Fruit fly (Drosophila melanogaster) whole organism, embryonic: Measurements from ENCODE around the gene eIF2Balpha.

Experiments
- Blimp-1 ChIP-seq: fragments of 200-800 bp; sonication (Bioruptor generic); optimal IDR thresholded peaks from 3 replicates; lab custom pipeline; 2018; ENCODE audit warnings: missing biosample characterization, missing genetic modification characterization, mild to moderate bottlenecking, moderate library complexity, missing genetic modification reagents
- CG10543 ChIP-seq: fragments of 200-800 bp; sonication (Bioruptor generic); optimal IDR thresholded peaks from 3 replicates; lab custom pipeline; 2017; ENCODE audit warnings: missing biosample characterization, mild to moderate bottlenecking, missing genetic modification characterization, moderate library complexity
- CG10654 ChIP-seq: fragments of 200-800 bp; sonication (Bioruptor generic); optimal IDR thresholded peaks from 2 replicates; lab custom pipeline; 2016; ENCODE audit warnings: missing biosample characterization, missing genetic modification characterization
- CG11456 ChIP-seq: fragments of 200-800 bp; sonication (Bioruptor generic); IDR thresholded peaks from 3 replicates; pipeline ENCODE4 v1.3.6; 2022; ENCODE audit warnings: missing biosample characterization, missing genetic modification characterization
- CG11504 ChIP-seq: fragments of 200-800 bp; sonication (Bioruptor generic); optimal IDR thresholded peaks from 3 replicates; lab custom pipeline; 2019; ENCODE audit warnings: missing biosample characterization, mild to moderate bottlenecking, missing genetic modification characterization, moderate library complexity
- CG12391 ChIP-seq: fragments of 200-800 bp; sonication (Bioruptor generic); optimal IDR thresholded peaks from 3 replicates; lab custom pipeline; 2018; ENCODE audit warnings: missing biosample characterization, mild to moderate bottlenecking, missing genetic modification characterization, moderate library complexity
- CG12659 ChIP-seq: fragments of 200-800 bp; sonication (Bioruptor generic); optimal IDR thresholded peaks from 3 replicates; lab custom pipeline; 2017; ENCODE audit warnings: mild to moderate bottlenecking, missing biosample characterization, missing genetic modification reagents, missing genetic modification characterization
- CG13296 ChIP-seq: fragments of 200-800 bp; sonication (Bioruptor generic); optimal IDR thresholded peaks from 3 replicates; lab custom pipeline; 2018; ENCODE audit warnings: missing biosample characterization, mild to moderate bottlenecking, missing genetic modification characterization
- CG13424 ChIP-seq: fragments of 200-800 bp; sonication (Bioruptor generic); optimal IDR thresholded peaks from 2 replicates; lab custom pipeline; 2019; ENCODE audit warnings: missing biosample characterization, mild to moderate bottlenecking, missing genetic modification characterization, moderate library complexity
- CG14710 ChIP-seq: fragments of 200-800 bp; sonication (Bioruptor generic); optimal IDR thresholded peaks from 3 replicates; lab custom pipeline; 2019; ENCODE audit warnings: missing biosample characterization, mild to moderate bottlenecking, missing genetic modification characterization, moderate library complexity
- CG17802 ChIP-seq: fragments of 200-800 bp; sonication (Bioruptor generic); optimal IDR thresholded peaks from 2 replicates; lab custom pipeline; 2018; ENCODE audit warnings: missing biosample characterization, mild to moderate bottlenecking, missing genetic modification characterization, moderate library complexity
- CG17829 ChIP-seq: fragments of 200-800 bp; optimal IDR thresholded peaks from 2 replicates; lab custom pipeline; 2019; ENCODE audit warnings: missing biosample characterization, mild to moderate bottlenecking, missing genetic modification characterization, moderate library complexity
- CG18011 ChIP-seq: fragments of 200-800 bp; sonication (Bioruptor generic); optimal IDR thresholded peaks from 2 replicates; lab custom pipeline; 2017; ENCODE audit warnings: missing biosample characterization, missing genetic modification characterization, mild to moderate bottlenecking, moderate library complexity, missing genotype
- CG2678 ChIP-seq: fragments of 200-800 bp; sonication (Bioruptor generic); optimal IDR thresholded peaks from 3 replicates; lab custom pipeline; 2019; ENCODE audit warnings: missing biosample characterization, mild to moderate bottlenecking, missing genetic modification characterization, moderate library complexity
- CG30403 ChIP-seq: fragments of 200-800 bp; sonication (Bioruptor generic); optimal IDR thresholded peaks from 3 replicates; lab custom pipeline; 2016; ENCODE audit warnings: missing biosample characterization, missing genetic modification characterization
- CG31224 ChIP-seq: fragments of 200-800 bp; sonication (Bioruptor generic); IDR thresholded peaks from 2 replicates; pipeline ENCODE4 v1.3.6; 2022; ENCODE audit warnings: missing biosample characterization, missing genetic modification characterization
- CG32532 ChIP-seq: fragments of 200-800 bp; sonication (Bioruptor generic); IDR thresholded peaks from 2 replicates; pipeline ENCODE4 v1.3.6; 2022; ENCODE audit warnings: missing biosample characterization, missing genetic modification characterization
- CG4328 ChIP-seq: fragments of 200-800 bp; sonication (Bioruptor generic); optimal IDR thresholded peaks from 3 replicates; lab custom pipeline; 2017; ENCODE audit warnings: missing biosample characterization, missing genetic modification reagents, missing genetic modification characterization
- CG7839 ChIP-seq: fragments of 200-800 bp; sonication (Bioruptor generic); optimal IDR thresholded peaks from 3 replicates; lab custom pipeline; 2018; ENCODE audit warnings: missing biosample characterization, mild to moderate bottlenecking, missing genetic modification characterization, moderate library complexity
- CG8765 ChIP-seq: fragments of 200-800 bp; sonication (Bioruptor generic); IDR thresholded peaks from 2 replicates; pipeline ENCODE4 v1.3.6; 2022; ENCODE audit warnings: missing biosample characterization, missing genetic modification characterization
- CG9817 ChIP-seq: fragments of 200-800 bp; sonication (Bioruptor generic); optimal IDR thresholded peaks from 2 replicates; lab custom pipeline; 2018; ENCODE audit warnings: missing biosample characterization, mild to moderate bottlenecking, missing genetic modification characterization, moderate library complexity
- Dip2 ChIP-seq: fragments of 200-800 bp; sonication (Bioruptor generic); IDR thresholded peaks from 2 replicates; pipeline ENCODE4 v1.3.6; 2022; ENCODE audit warnings: missing biosample characterization, missing genetic modification characterization
- Doc3 ChIP-seq: fragments of 200-800 bp; sonication (Bioruptor generic); IDR thresholded peaks from 3 replicates; pipeline ENCODE4 v1.3.6; 2022; ENCODE audit warnings: missing biosample characterization, missing genetic modification characterization; ENCODE audit not compliant: partially characterized antibody
- Dp ChIP-seq: fragments of 200-800 bp; sonication (Bioruptor generic); optimal IDR thresholded peaks from 2 replicates; lab custom pipeline; 2018; ENCODE audit warnings: missing biosample characterization, mild to moderate bottlenecking, missing genetic modification characterization, moderate library complexity
- Ets65A ChIP-seq: fragments of 200-800 bp; sonication (Bioruptor generic); peaks from one replicate; lab custom pipeline; 2016; ENCODE audit warnings: missing biosample characterization, missing genetic modification characterization
- Fer1 ChIP-seq: fragments of 200-800 bp; sonication (Bioruptor generic); optimal IDR thresholded peaks from 2 replicates; lab custom pipeline; 2017; ENCODE audit warnings: missing biosample characterization, mild to moderate bottlenecking, missing genetic modification characterization
- Fer3 ChIP-seq: fragments of 200-800 bp; sonication (Bioruptor generic); optimal IDR thresholded peaks from 2 replicates; lab custom pipeline; 2018; ENCODE audit warnings: missing biosample characterization, mild to moderate bottlenecking, missing genetic modification characterization, moderate library complexity
- HmgZ ChIP-seq: fragments of 200-800 bp; sonication (Bioruptor generic); optimal IDR thresholded peaks from 2 replicates; lab custom pipeline; 2018; ENCODE audit warnings: missing biosample characterization, mild to moderate bottlenecking, missing genetic modification characterization
- Hmr ChIP-seq: fragments of 200-800 bp; sonication (Bioruptor generic); optimal IDR thresholded peaks from 3 replicates; lab custom pipeline; 2017; ENCODE audit warnings: mild to moderate bottlenecking, missing biosample characterization, missing genetic modification reagents, missing genetic modification characterization
- Hr3 ChIP-seq: fragments of 200-800 bp; sonication (Bioruptor generic); optimal IDR thresholded peaks from 3 replicates; lab custom pipeline; 2016; ENCODE audit warnings: missing biosample characterization, missing genetic modification characterization
- MTF-1 ChIP-seq: fragments of 200-800 bp; sonication (Bioruptor generic); optimal IDR thresholded peaks from 2 replicates; lab custom pipeline; 2018; ENCODE audit warnings: missing biosample characterization, mild to moderate bottlenecking, missing genetic modification characterization, borderline replicate concordance
- Med ChIP-seq: fragments of 200-800 bp; sonication (Bioruptor generic); peaks from one replicate; lab custom pipeline; 2016; ENCODE audit warnings: missing biosample characterization, missing genetic modification characterization, mild to moderate bottlenecking, inconsistent platforms, moderate library complexity
- PHDP ChIP-seq: fragments of 200-800 bp; sonication (Bioruptor generic); optimal IDR thresholded peaks from 3 replicates; lab custom pipeline; 2018; ENCODE audit warnings: missing biosample characterization, mild to moderate bottlenecking, missing genetic modification characterization, moderate library complexity
- Ptx1 ChIP-seq: fragments of 200-800 bp; sonication (Bioruptor generic); IDR thresholded peaks from 2 replicates; pipeline ENCODE4 v1.3.6; 2022; ENCODE audit warnings: missing biosample characterization, missing genetic modification characterization
- Rfx ChIP-seq: fragments of 200-800 bp; sonication (Bioruptor generic); IDR thresholded peaks from 2 replicates; pipeline ENCODE4 v1.3.6; 2022; ENCODE audit warnings: missing biosample characterization, missing genetic modification characterization
- Ssrp ChIP-seq: fragments of 200-800 bp; sonication (Bioruptor generic); optimal IDR thresholded peaks from 2 replicates; lab custom pipeline; 2018; ENCODE audit warnings: missing biosample characterization, mild to moderate bottlenecking, missing genetic modification characterization, moderate library complexity
- amos ChIP-seq: fragments of 200-800 bp; sonication (Bioruptor generic); IDR thresholded peaks from 2 replicates; pipeline ENCODE4 v1.3.6; 2022; ENCODE audit warnings: missing biosample characterization, missing genetic modification characterization; ENCODE audit not compliant: partially characterized antibody
- az2 ChIP-seq: fragments of 200-800 bp; sonication (Bioruptor generic); optimal IDR thresholded peaks from 3 replicates; lab custom pipeline; 2016; ENCODE audit warnings: missing biosample characterization, missing genetic modification characterization
- cg ChIP-seq: fragments of 200-800 bp; sonication (Bioruptor generic); optimal IDR thresholded peaks from 3 replicates; lab custom pipeline; 2019; ENCODE audit warnings: missing biosample characterization, mild to moderate bottlenecking, missing genetic modification characterization, moderate library complexity
- gcm2 ChIP-seq: fragments of 200-800 bp; sonication (Bioruptor generic); optimal IDR thresholded peaks from 2 replicates; lab custom pipeline; 2016; ENCODE audit warnings: missing biosample characterization, missing genetic modification characterization
- kah ChIP-seq: fragments of 200-800 bp; sonication (Bioruptor generic); optimal IDR thresholded peaks from 2 replicates; lab custom pipeline; 2018; ENCODE audit warnings: missing biosample characterization, mild to moderate bottlenecking, missing genetic modification characterization
- knrl ChIP-seq: fragments of 200-800 bp; sonication (Bioruptor generic); IDR thresholded peaks from 3 replicates; pipeline ENCODE4 v1.3.6; 2022; ENCODE audit warnings: missing biosample characterization, missing genetic modification characterization; ENCODE audit not compliant: partially characterized antibody
- nmo ChIP-seq: fragments of 200-800 bp; sonication (Bioruptor generic); optimal IDR thresholded peaks from 2 replicates; lab custom pipeline; 2018; ENCODE audit warnings: missing biosample characterization, mild to moderate bottlenecking, missing genetic modification characterization, moderate library complexity
- pita ChIP-seq: fragments of 200-800 bp; sonication (Bioruptor generic); optimal IDR thresholded peaks from 2 replicates; lab custom pipeline; 2017; ENCODE audit warnings: missing biosample characterization, mild to moderate bottlenecking, missing genetic modification characterization
- sd ChIP-seq: fragments of 200-800 bp; sonication (Bioruptor generic); optimal IDR thresholded peaks from 3 replicates; lab custom pipeline; 2018; ENCODE audit warnings: missing biosample characterization, mild to moderate bottlenecking, missing genetic modification characterization, moderate library complexity
- sna ChIP-seq: fragments of 200-800 bp; sonication (Bioruptor generic); IDR thresholded peaks from 2 replicates; pipeline ENCODE4 v1.3.6; 2022; ENCODE audit warnings: missing biosample characterization, missing genetic modification characterization; ENCODE audit not compliant: partially characterized antibody
- sr ChIP-seq: fragments of 200-800 bp; sonication (Bioruptor generic); IDR thresholded peaks from 3 replicates; pipeline ENCODE4 v1.3.6; 2022; ENCODE audit warnings: missing biosample characterization, missing genetic modification characterization
- zen ChIP-seq: fragments of 200-800 bp; sonication (Bioruptor generic); optimal IDR thresholded peaks from 3 replicates; lab custom pipeline; 2018; ENCODE audit warnings: missing biosample characterization, mild to moderate bottlenecking, missing genetic modification characterization, moderate library complexity

Gene eIF2Balpha

dm6 chr3R:29903775-29904356, 31.8 kb downstream of the eIF2Balpha start, which contains the start of gene CG15517 (continued):
- TF ChIP-seq CG13424 (tag; lab: Kevin White, UChicago), result peak; percentile 4
- 0 out of 2 replicates have a peak, but pooled peaks have one; percentile 6 for TF ChIP-seq CG31224
- peak; percentile 27 for TF ChIP-seq Ssrp (tag; lab: Kevin White, UChicago)
- peak; percentile 38 for TF ChIP-seq CG7839 (tag; lab: Kevin White, UChicago)
- TF ChIP-seq Doc3 (GFP tag; lab: Robert Waterston, UW), result no peak
- no peak for TF ChIP-seq CG10543 (GFP tag; lab: Kevin White, UChicago)
- peak; percentile 3 for TF ChIP-seq CG12391 (tag; lab: Kevin White, UChicago)
- TF ChIP-seq sr (GFP tag; lab: Robert Waterston, UW), result no peak
- TF ChIP-seq PHDP, result peak; percentile 14
- peak; percentile 18; the same call in 1 of the 2 replicates for TF ChIP-seq Dip2 (GFP tag; lab: Robert Waterston, UW)
- peak; percentile 21 for TF ChIP-seq nmo
- no peak for TF ChIP-seq az2
- peak; percentile 2 for TF ChIP-seq Hr3
- TF ChIP-seq Dp (GFP tag; lab: Kevin White, UChicago), result peak; percentile 2
- TF ChIP-seq CG11456 (GFP tag; lab: Robert Waterston, UW), result peak; percentile 58; the same call in 1 of the 3 replicates
- peak; percentile 3 for TF ChIP-seq pita (GFP tag; lab: Kevin White, UChicago)
- peak; percentile 97 for TF ChIP-seq CG18011 (GFP tag; lab: Kevin White, UChicago)
- TF ChIP-seq Fer3 (tag; lab: Kevin White, UChicago), result peak; percentile 17
- peak; percentile 17 for TF ChIP-seq sd
- TF ChIP-seq Blimp-1 (GFP tag; lab: Kevin White, UChicago), result peak; percentile 6
- TF ChIP-seq kah (GFP tag; lab: Kevin White, UChicago), result no peak
- peak; percentile 38; the same call in 1 of the 2 replicates for TF ChIP-seq CG32532 (GFP tag; lab: Robert Waterston, UW)
- TF ChIP-seq CG17829, result peak; percentile 30
- TF ChIP-seq CG17802 (tag; lab: Kevin White, UChicago), result no peak
- TF ChIP-seq CG30403 (GFP tag; lab: Kevin White, UChicago), result peak; percentile 9
- TF ChIP-seq Rfx, result 0 out of 2 replicates have a peak, but pooled peaks have one; percentile 30
- TF ChIP-seq CG13296 (GFP tag; lab: Kevin White, UChicago), result no peak
- TF ChIP-seq cg, result peak; percentile 2
- no peak for TF ChIP-seq gcm2 (GFP tag; lab: Kevin White, UChicago)
- peak; percentile 32 for TF ChIP-seq CG9817 (tag; lab: Kevin White, UChicago)
- TF ChIP-seq CG4328 (GFP tag; lab: Kevin White, UChicago), result no peak
- TF ChIP-seq Med (GFP tag; lab: Kevin White, UChicago), result peak; percentile 66
- peak; percentile 66; the same call in 1 of the 3 replicates for TF ChIP-seq knrl
- peak; percentile 70 for TF ChIP-seq CG11504
- TF ChIP-seq CG10654, result no peak
- peak; percentile 43; the same call in 1 of the 2 replicates for TF ChIP-seq Ptx1 (GFP tag; lab: Robert Waterston, UW)
- TF ChIP-seq CG8765 (GFP tag; lab: Robert Waterston, UW), result no peak
- TF ChIP-seq CG14710 (tag; lab: Kevin White, UChicago), result peak; percentile 19
- peak; percentile 15 for TF ChIP-seq CG2678 (tag; lab: Kevin White, UChicago)
- peak; percentile 67; the same call in 1 of the 2 replicates for TF ChIP-seq amos (GFP tag; lab: Robert Waterston, UW)
- peak; percentile 13 for TF ChIP-seq Fer1 (GFP tag; lab: Kevin White, UChicago)
- TF ChIP-seq Hmr (GFP tag; lab: Kevin White, UChicago), result peak; percentile 18
- no peak for TF ChIP-seq sna
- peak; percentile 53 for TF ChIP-seq Ets65A
- TF ChIP-seq zen (tag; lab: Kevin White, UChicago), result peak; percentile 35
- TF ChIP-seq MTF-1 (GFP tag; lab: Kevin White, UChicago), result no peak
- TF ChIP-seq CG12659 (GFP tag; lab: Kevin White, UChicago), result peak; percentile 17
- TF ChIP-seq HmgZ (tag; lab: Kevin White, UChicago), result peak; percentile 52
